Fruit fly (Drosophila melanogaster): Measurements from ENCODE around the gene Ibf2.

- TF ChIP-seq CG8478 (optimal IDR thresholded peaks at IDR 0.05) (no peak), CG11696 (GFP tag; IDR thresholded peaks at IDR 0.05) (peak; percentile 64; the same call in 1 of the 2 replicates), CG11695 (GFP tag; IDR thresholded peaks at IDR 0.05) (peak; percentile 77)
These were observed 31.0 kb downstream of the Ibf2 start for dm6 chr3R:9227330-9227729.

Measured in whole organism, embryonic.